Fruit fly (Drosophila melanogaster): ENCODE results near the gene CG10365.

DNA sequence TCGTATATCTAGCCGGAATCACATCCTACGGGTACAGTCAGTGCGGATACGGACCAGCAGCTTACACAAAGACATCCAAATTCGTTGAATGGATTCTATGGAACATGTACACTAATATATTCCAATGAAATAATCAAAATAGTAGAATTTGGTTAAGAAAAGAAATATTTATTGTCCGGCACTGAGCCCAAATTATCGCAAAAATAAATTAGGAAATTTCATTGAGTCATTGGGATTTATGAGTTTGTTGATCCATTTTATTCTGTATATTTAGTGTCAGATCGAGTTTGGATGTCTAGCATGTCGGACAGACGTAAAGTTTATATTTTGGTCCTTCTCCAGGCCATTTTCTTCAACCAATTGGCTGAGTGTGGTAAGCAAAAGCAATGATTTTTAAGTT is 39.4 kb upstream of the CG10365 start, which contains the start of gene CG18754:
- TF ChIP-seq psq (optimal IDR thresholded peaks at IDR 0.05) (no peak), usp (GFP tag; optimal IDR thresholded peaks at IDR 0.05) (no peak), CG8478 (optimal IDR thresholded peaks at IDR 0.05) (no peak), EcR (GFP tag; optimal IDR thresholded peaks at IDR 0.05) (no peak), Dll (optimal IDR thresholded peaks at IDR 0.05) (no peak), pan (optimal IDR thresholded peaks at IDR 0.05) (no peak)
